Worm (Caenorhabditis elegans): Measurements from ENCODE around the gene ztf-27.

The ztf-27 gene

ce11 chrII:10393282-10394179 is 8.4 kb downstream of the ztf-27 start, which contains the start of gene gpd-1:
gpd-1 (plus strand) TSS chrII:10394129.
- TF ChIP-seq M03D4.4 (tag; optimal IDR thresholded peaks at IDR 0.05) (no peak), zip-8 (tag; optimal IDR thresholded peaks at IDR 0.05) (no peak), nhr-2 (tag; optimal IDR thresholded peaks at IDR 0.05) (no peak), drap-1 (GFP tag; optimal IDR thresholded peaks at IDR 0.05) (no peak), bed-3 (GFP tag; optimal IDR thresholded peaks at IDR 0.05) (no peak), nhr-237 (tag; optimal IDR thresholded peaks at IDR 0.05) (no peak), blmp-1 (tag; optimal IDR thresholded peaks at IDR 0.05) (no peak), tbx-8 (GFP tag; optimal IDR thresholded peaks at IDR 0.05) (no peak)

ce11 chrII:10395303-10395757 is 10.2 kb downstream of the ztf-27 start, which contains the start of gene T09F3.4:
T09F3.4 (plus strand) TSS chrII:10395707.
- TF ChIP-seq cnd-1 (tag; optimal IDR thresholded peaks at IDR 0.05) = no peak
- no peak for TF ChIP-seq nhr-76 (tag; optimal IDR thresholded peaks at IDR 0.05)
- no peak for TF ChIP-seq nhr-12 (tag; optimal IDR thresholded peaks at IDR 0.05)
- TF ChIP-seq nhr-2 (tag; optimal IDR thresholded peaks at IDR 0.05) = no peak
- peak; percentile 7 for TF ChIP-seq nhr-28 (tag; optimal IDR thresholded peaks at IDR 0.05)
- no peak for TF ChIP-seq unc-39 (tag; optimal IDR thresholded peaks at IDR 0.05)
- no peak for TF ChIP-seq elt-3 (tag; optimal IDR thresholded peaks at IDR 0.05)
- peak; percentile 45 for TF ChIP-seq unc-120 (tag; optimal IDR thresholded peaks at IDR 0.05; ENCODE audit: poor library complexity, severe bottlenecking)
- peak; percentile 11 for TF ChIP-seq lsy-2 (tag; optimal IDR thresholded peaks at IDR 0.05)
- TF ChIP-seq ceh-83 (GFP tag; optimal IDR thresholded peaks at IDR 0.05) = no peak
- no peak for TF ChIP-seq flh-1 (GFP tag; optimal IDR thresholded peaks at IDR 0.05)

- no peak for TF ChIP-seq nhr-12 (tag; optimal IDR thresholded peaks at IDR 0.05)
- TF ChIP-seq ham-2 (GFP tag; optimal IDR thresholded peaks at IDR 0.05) = no peak
- TF ChIP-seq pha-4 (tag; optimal IDR thresholded peaks at IDR 0.05) = no peak
- TF ChIP-seq mls-2 (tag; optimal IDR thresholded peaks at IDR 0.05) = no peak
- TF ChIP-seq M03D4.4 (tag; optimal IDR thresholded peaks at IDR 0.05) = no peak
- TF ChIP-seq drap-1 (GFP tag; optimal IDR thresholded peaks at IDR 0.05) = no peak
- no peak for TF ChIP-seq zip-8 (tag; optimal IDR thresholded peaks at IDR 0.05)
- no peak for TF ChIP-seq snpc-4 (tag; optimal IDR thresholded peaks at IDR 0.05)
- TF ChIP-seq ces-1 (GFP tag; optimal IDR thresholded peaks at IDR 0.05) = no peak
- no peak for TF ChIP-seq sem-2 (GFP tag; optimal IDR thresholded peaks at IDR 0.05)
- no peak for TF ChIP-seq nhr-76 (tag; optimal IDR thresholded peaks at IDR 0.05)
- no peak for TF ChIP-seq unc-39 (tag; optimal IDR thresholded peaks at IDR 0.05)
- no peak for TF ChIP-seq unc-62 (GFP tag; optimal IDR thresholded peaks at IDR 0.05)
- TF ChIP-seq ceh-83 (GFP tag; optimal IDR thresholded peaks at IDR 0.05) = no peak
- TF ChIP-seq lin-32 (GFP tag; optimal IDR thresholded peaks at IDR 0.05) = no peak
- no peak for TF ChIP-seq elt-3 (tag; optimal IDR thresholded peaks at IDR 0.05)
- TF ChIP-seq ceh-39 (tag; optimal IDR thresholded peaks at IDR 0.05) = no peak
- TF ChIP-seq lsy-2 (tag; optimal IDR thresholded peaks at IDR 0.05) = no peak
These were observed 11.4 kb downstream of the ztf-27 start, which contains the start of gene T09F3.5 for ce11 chrII:10396578-10396977. T09F3.5 (plus strand) TSS chrII:10396878.

DNA sequence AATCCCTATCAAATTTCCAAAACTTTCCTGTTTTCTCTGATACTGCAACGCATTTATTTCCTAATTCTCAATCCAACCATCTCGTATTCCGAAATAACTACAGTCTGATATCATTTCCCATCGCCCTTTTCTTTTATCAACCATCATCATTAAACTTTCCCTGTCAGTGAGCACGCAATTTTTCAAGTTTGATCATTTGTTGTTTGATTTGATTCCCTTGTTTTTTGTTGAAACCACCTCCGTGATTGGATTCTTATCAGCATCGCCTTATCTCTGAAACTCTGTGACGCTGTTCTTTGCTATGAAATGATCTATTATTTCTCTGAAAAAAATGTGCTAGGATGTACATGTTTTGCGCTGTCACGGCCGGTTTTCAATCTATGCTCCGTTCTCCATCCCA is 17.9 kb downstream of the ztf-27 start:
- TF ChIP-seq hlh-1 (tag; optimal IDR thresholded peaks at IDR 0.05) = no peak
- no peak for TF ChIP-seq ceh-43 (GFP tag; optimal IDR thresholded peaks at IDR 0.05)
- no peak for TF ChIP-seq snpc-4 (tag; optimal IDR thresholded peaks at IDR 0.05)
- TF ChIP-seq ceh-39 (tag; optimal IDR thresholded peaks at IDR 0.05) = no peak
- no peak for TF ChIP-seq pha-4 (tag; optimal IDR thresholded peaks at IDR 0.05)
- no peak for TF ChIP-seq mls-2 (tag; optimal IDR thresholded peaks at IDR 0.05)
- no peak for TF ChIP-seq lsy-2 (tag; optimal IDR thresholded peaks at IDR 0.05)
- TF ChIP-seq tbx-8 (GFP tag; optimal IDR thresholded peaks at IDR 0.05) = no peak
- TF ChIP-seq drap-1 (GFP tag; optimal IDR thresholded peaks at IDR 0.05) = no peak
- no peak for TF ChIP-seq nhr-2 (tag; optimal IDR thresholded peaks at IDR 0.05)
- TF ChIP-seq unc-62 (GFP tag; optimal IDR thresholded peaks at IDR 0.05) = no peak
- no peak for TF ChIP-seq ceh-83 (GFP tag; optimal IDR thresholded peaks at IDR 0.05)
- no peak for TF ChIP-seq M03D4.4 (tag; optimal IDR thresholded peaks at IDR 0.05)
- no peak for TF ChIP-seq elt-1 (tag; optimal IDR thresholded peaks at IDR 0.05; ENCODE audit: borderline replicate concordance, insufficient read depth)
- no peak for TF ChIP-seq sem-2 (GFP tag; optimal IDR thresholded peaks at IDR 0.05)

Measured in whole organism, mixed stage, embryonic.